Worm (Caenorhabditis elegans) whole organism, L3 larva: ENCODE measurements around the gene C18B2.3.

Source experiments
- R02D3.7 ChIP-seq: fragments of 150-350 bp; optimal IDR thresholded peaks from 2 replicates; lab custom pipeline; 2014; ENCODE audit warnings: missing biosample characterization, missing genetic modification characterization
- aly-2 ChIP-seq: fragments of 150-350 bp; optimal IDR thresholded peaks from 2 replicates; lab custom pipeline; 2014; ENCODE audit warnings: missing biosample characterization, missing genetic modification characterization
- ceh-16 ChIP-seq: sonication (generic microtip); optimal IDR thresholded peaks from 2 replicates; lab custom pipeline; 2017; ENCODE audit warnings: missing biosample characterization, missing genetic modification characterization
- elt-1 ChIP-seq: fragments of 150-350 bp; optimal IDR thresholded peaks from 2 replicates; lab custom pipeline; 2014; ENCODE audit warnings: missing biosample characterization, missing genetic modification characterization
- elt-2 ChIP-seq: sonication (generic microtip); optimal IDR thresholded peaks from 2 replicates; lab custom pipeline; 2016; ENCODE audit warnings: missing genetic modification reagents, mild to moderate bottlenecking, missing genetic modification characterization, missing compliant biosample characterization
- elt-3 ChIP-seq, 3 experiments: fragments of 150-350 bp in 1 of 3; sonication (generic microtip) in 2 of 3; optimal IDR thresholded peaks; 2 replicates in 2 of 3; 4 replicates in 1 of 3; lab custom pipeline; 2014 to 2017; ENCODE audit warnings: missing biosample characterization in 3 of 3, missing genetic modification characterization in 3 of 3
- nfya-1 ChIP-seq: sonication (generic microtip); optimal IDR thresholded peaks from 2 replicates; lab custom pipeline; 2017; ENCODE audit warnings: missing genetic modification characterization, mild to moderate bottlenecking, missing compliant biosample characterization, antibody characterized with exemption, moderate library complexity; ENCODE audit not compliant: insufficient read depth
- nhr-11 ChIP-seq: fragments of 150-350 bp; optimal IDR thresholded peaks from 2 replicates; lab custom pipeline; 2014; ENCODE audit warnings: missing biosample characterization, missing genetic modification characterization
- nhr-237 ChIP-seq: fragments of 150-350 bp; optimal IDR thresholded peaks from 2 replicates; lab custom pipeline; 2014; ENCODE audit warnings: missing biosample characterization, missing genetic modification characterization
- nhr-67 ChIP-seq: fragments of 150-350 bp; optimal IDR thresholded peaks from 2 replicates; lab custom pipeline; 2014; ENCODE audit warnings: missing biosample characterization, missing genetic modification characterization
- skn-1 ChIP-seq: fragments of 150-350 bp; optimal IDR thresholded peaks from 2 replicates; lab custom pipeline; 2014; ENCODE audit warnings: missing biosample characterization, missing genetic modification characterization
- unc-62 ChIP-seq: fragments of 150-350 bp; sonication (generic microtip); optimal IDR thresholded peaks from 4 replicates; lab custom pipeline; 2014; ENCODE audit warnings: missing biosample characterization, missing genetic modification reagents, missing genetic modification characterization
- zag-1 ChIP-seq: fragments of 150-350 bp; optimal IDR thresholded peaks from 2 replicates; lab custom pipeline; 2014; ENCODE audit warnings: missing biosample characterization, missing genetic modification characterization
- ztf-11 ChIP-seq: fragments of 150-350 bp; optimal IDR thresholded peaks from 2 replicates; lab custom pipeline; 2014; ENCODE audit warnings: missing biosample characterization, missing genetic modification characterization

DNA sequence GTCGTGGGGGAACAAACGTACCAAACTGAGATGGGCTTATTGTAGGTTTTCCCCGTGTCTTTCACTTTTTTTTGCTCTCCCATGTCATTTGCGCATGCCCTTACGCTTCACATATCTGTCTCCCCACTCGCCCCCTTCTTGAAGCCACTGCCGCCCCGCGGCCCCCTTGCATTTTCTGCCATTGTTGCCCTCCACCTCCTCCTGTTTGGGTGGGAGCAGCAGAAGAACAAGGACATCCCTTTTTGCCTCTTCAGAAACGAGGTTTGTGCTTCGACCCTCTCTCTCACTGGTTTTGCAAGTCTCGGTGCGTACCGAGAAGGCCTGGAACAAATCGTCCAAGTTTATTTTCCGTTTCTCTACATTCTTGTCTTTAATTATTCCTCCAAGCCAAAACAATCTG is 47.5 kb upstream of the C18B2.3 start:
- no peak for TF ChIP-seq nfya-1 (tag; lab: Kevin White, UChicago)
- TF ChIP-seq skn-1 (tag; lab: Kevin White, UChicago) = no peak
- TF ChIP-seq ceh-16 (tag; lab: Kevin White, UChicago) = no peak
- no peak for TF ChIP-seq elt-3 (tag; optimal IDR thresholded peaks at IDR 0.05; lab: Kevin White, UChicago)
- TF ChIP-seq nhr-237 (tag; lab: Kevin White, UChicago) = no peak
- no peak for TF ChIP-seq nhr-11 (tag; lab: Kevin White, UChicago)
- TF ChIP-seq nhr-67 (tag; lab: Kevin White, UChicago) = no peak
- TF ChIP-seq R02D3.7 (tag; lab: Kevin White, UChicago) = no peak
- TF ChIP-seq zag-1 (tag; lab: Kevin White, UChicago) = no peak
- TF ChIP-seq ztf-11 (tag; lab: Kevin White, UChicago) = no peak
- TF ChIP-seq aly-2 (tag; lab: Kevin White, UChicago) = no peak
- no peak for TF ChIP-seq elt-2 (tag; lab: Kevin White, UChicago)
- no peak for TF ChIP-seq unc-62 (GFP tag; lab: Kevin White, UChicago)
- no peak for TF ChIP-seq elt-1 (tag; lab: Kevin White, UChicago)
